Fruit fly (Drosophila melanogaster): ENCODE measurements around the gene CG6495.
A peak's percentile ranks its signal among the peaks of the same experiment; 100 is the strongest.

The CG6495 gene

dm6 chr2L:10732343-10732808 lies 28.5 kb upstream of the CG6495 start, which contains the start of the genes EMC3 and Dpy-30L1 (continued):
- TF ChIP-seq CG1529 (GFP tag; optimal IDR thresholded peaks at IDR 0.05) = no peak
- peak; percentile 44 for TF ChIP-seq Fer3 (tag; optimal IDR thresholded peaks at IDR 0.05)
- no peak for TF ChIP-seq B-H1 (GFP tag; IDR thresholded peaks at IDR 0.05)
- no peak for TF ChIP-seq nau (GFP tag; optimal IDR thresholded peaks at IDR 0.05)
- no peak for TF ChIP-seq Doc2 (GFP tag; IDR thresholded peaks at IDR 0.05)
- peak; percentile 24 to 53 for TF ChIP-seq Pdp1 (GFP tag; optimal IDR thresholded peaks at IDR 0.05)
- no peak for TF ChIP-seq mirr (GFP tag; optimal IDR thresholded peaks at IDR 0.05)
- TF ChIP-seq lmd (GFP tag; IDR thresholded peaks at IDR 0.05) = peak; percentile 43; the same call in 1 of the 2 replicates
- TF ChIP-seq CG6854 (GFP tag; optimal IDR thresholded peaks at IDR 0.05) = no peak
- no peak for TF ChIP-seq C15 (GFP tag; IDR thresholded peaks at IDR 0.05)
- no peak for TF ChIP-seq CG4404 (GFP tag; IDR thresholded peaks at IDR 0.05)
- TF ChIP-seq Aef1 (GFP tag; IDR thresholded peaks at IDR 0.05) = peak; percentile 36; the same call in 1 of the 3 replicates
- TF ChIP-seq salm (tag; optimal IDR thresholded peaks at IDR 0.05) = no peak
- TF ChIP-seq en (GFP tag; optimal IDR thresholded peaks at IDR 0.05) = no peak
- 0 out of 2 replicates have a peak, but pooled peaks have one; percentile 35 for TF ChIP-seq CG31224 (GFP tag; IDR thresholded peaks at IDR 0.05)
- no peak for TF ChIP-seq sim (GFP tag; IDR thresholded peaks at IDR 0.05)
- TF ChIP-seq dmrt99B (tag; optimal IDR thresholded peaks at IDR 0.05) = no peak
- no peak for TF ChIP-seq ash1 (GFP tag; optimal IDR thresholded peaks at IDR 0.05)
- TF ChIP-seq CG11504 (tag; optimal IDR thresholded peaks at IDR 0.05) = no peak
- TF ChIP-seq ewg (GFP tag; optimal IDR thresholded peaks at IDR 0.05) = no peak
- TF ChIP-seq unpg (GFP tag; optimal IDR thresholded peaks at IDR 0.05) = no peak
- no peak for TF ChIP-seq pan (optimal IDR thresholded peaks at IDR 0.05)
- TF ChIP-seq pan (GFP tag; optimal IDR thresholded peaks at IDR 0.05 in 1 of 2, IDR thresholded peaks at IDR 0.05 in 1 of 2) = peak in 1 of 2 experiments; percentile 53
- TF ChIP-seq sima (GFP tag; optimal IDR thresholded peaks at IDR 0.05) = no peak
- no peak; the same call in 1 of the 2 replicates for TF ChIP-seq Drgx (GFP tag; IDR thresholded peaks at IDR 0.05)
- TF ChIP-seq CG3726 (GFP tag; IDR thresholded peaks at IDR 0.05) = no peak
- peak; percentile 63 for TF ChIP-seq Ptx1 (GFP tag; IDR thresholded peaks at IDR 0.05)
- peak; percentile 0 for TF ChIP-seq CG6765 (GFP tag; optimal IDR thresholded peaks at IDR 0.05)
- TF ChIP-seq otp (GFP tag; IDR thresholded peaks at IDR 0.05) = no peak
- TF ChIP-seq CG9797 (GFP tag; optimal IDR thresholded peaks at IDR 0.05) = no peak
- peak; percentile 34 for TF ChIP-seq CG7556 (GFP tag; optimal IDR thresholded peaks at IDR 0.05)
- TF ChIP-seq CG15479 (GFP tag; optimal IDR thresholded peaks at IDR 0.05) = no peak
- TF ChIP-seq CG3407 (GFP tag; optimal IDR thresholded peaks at IDR 0.05) = no peak
- no peak for TF ChIP-seq CG11696 (GFP tag; IDR thresholded peaks at IDR 0.05)
- peak; percentile 85 for TF ChIP-seq Doc3 (GFP tag; IDR thresholded peaks at IDR 0.05; ENCODE audit: partially characterized antibody)
- no peak for TF ChIP-seq eve (GFP tag; optimal IDR thresholded peaks at IDR 0.05)
- peak; percentile 29 for TF ChIP-seq CG8944 (GFP tag; optimal IDR thresholded peaks at IDR 0.05)
- TF ChIP-seq Sox100B (GFP tag; optimal IDR thresholded peaks at IDR 0.05) = no peak
- no peak for TF ChIP-seq Meics (GFP tag; optimal IDR thresholded peaks at IDR 0.05)
- TF ChIP-seq ac (GFP tag; optimal IDR thresholded peaks at IDR 0.05) = no peak
- TF ChIP-seq gfzf (GFP tag; optimal IDR thresholded peaks at IDR 0.05) = peak; percentile 7
- no peak for TF ChIP-seq bigmax (GFP tag; optimal IDR thresholded peaks at IDR 0.05)
- no peak for TF ChIP-seq CG33557 (GFP tag; optimal IDR thresholded peaks at IDR 0.05)
- no peak for TF ChIP-seq kni (GFP tag; optimal IDR thresholded peaks at IDR 0.05)
- peak; percentile 72 for TF ChIP-seq trem (tag; optimal IDR thresholded peaks at IDR 0.05)
- peak; percentile 33 for TF ChIP-seq zfh2 (GFP tag; optimal IDR thresholded peaks at IDR 0.05)
- TF ChIP-seq CG8388 (GFP tag; optimal IDR thresholded peaks at IDR 0.05) = peak; percentile 34
- TF ChIP-seq CG14441 (GFP tag; IDR thresholded peaks at IDR 0.05) = peak; percentile 53; the same call in 1 of the 2 replicates
- peak; percentile 80 for TF ChIP-seq CG1603 (tag; optimal IDR thresholded peaks at IDR 0.05)
- TF ChIP-seq gce (GFP tag; IDR thresholded peaks at IDR 0.05) = no peak
- TF ChIP-seq Poxn (GFP tag; IDR thresholded peaks at IDR 0.05) = no peak
